Fruit fly (Drosophila melanogaster): ENCODE data around the gene rtet.
A peak's percentile ranks its signal among the peaks of the same experiment; 100 is the strongest.

rtet gene

dm6 chr3R:21065010-21065695, 43.1 kb upstream of the rtet start, which contains the start of gene AnxB9 (continued):
- TF ChIP-seq Lim3 (GFP tag; IDR thresholded peaks at IDR 0.05) (no peak), schlank (tag; optimal IDR thresholded peaks at IDR 0.05) (peak; percentile 39), Mes4 (GFP tag; optimal IDR thresholded peaks at IDR 0.05) (peak; percentile 45), CG6254 (GFP tag; optimal IDR thresholded peaks at IDR 0.05) (no peak), pfk (GFP tag; optimal IDR thresholded peaks at IDR 0.05) (peak; percentile 17), CG34422 (GFP tag; IDR thresholded peaks at IDR 0.05) (peak; percentile 54; the same call in 1 of the 3 replicates), CG33557 (GFP tag; optimal IDR thresholded peaks at IDR 0.05) (peak; percentile 17), PHDP (tag; optimal IDR thresholded peaks at IDR 0.05) (no peak), chn (GFP tag; optimal IDR thresholded peaks at IDR 0.05) (peak; percentile 38), hbn (GFP tag; IDR thresholded peaks at IDR 0.05; ENCODE audit: partially characterized antibody) (no peak; the same call in 1 of the 2 replicates), YL-1 (GFP tag; optimal IDR thresholded peaks at IDR 0.05) (no peak), sqz (GFP tag; optimal IDR thresholded peaks at IDR 0.05) (peak; percentile 33), zfh2 (GFP tag; optimal IDR thresholded peaks at IDR 0.05) (no peak), Dip3 (GFP tag; optimal IDR thresholded peaks at IDR 0.05) (peak; percentile 1), CG3163 (GFP tag; optimal IDR thresholded peaks at IDR 0.05) (peak; percentile 43), kni (GFP tag; optimal IDR thresholded peaks at IDR 0.05) (no peak), ci (GFP tag; IDR thresholded peaks at IDR 0.05) (peak; percentile 77), so (GFP tag; IDR thresholded peaks at IDR 0.05) (0 out of 3 replicates have a peak, but pooled peaks have one; percentile 9), psq (GFP tag; optimal IDR thresholded peaks at IDR 0.05) (no peak), Sry-β (GFP tag; optimal IDR thresholded peaks at IDR 0.05) (no peak), CG11247 (GFP tag; IDR thresholded peaks at IDR 0.05) (peak; percentile 50), CG4854 (GFP tag; optimal IDR thresholded peaks at IDR 0.05) (peak; percentile 17), br (optimal IDR thresholded peaks at IDR 0.05) (no peak), Rfx (GFP tag; IDR thresholded peaks at IDR 0.05) (peak; percentile 60), Drgx (GFP tag; IDR thresholded peaks at IDR 0.05) (no peak), gcm (GFP tag; optimal IDR thresholded peaks at IDR 0.05) (no peak), insv (GFP tag; optimal IDR thresholded peaks at IDR 0.05) (no peak), prd (optimal IDR thresholded peaks at IDR 0.05) (no peak), prd (GFP tag; IDR thresholded peaks at IDR 0.05) (0 out of 3 replicates have a peak, but pooled peaks have one; percentile 11), tap (tag; optimal IDR thresholded peaks at IDR 0.05) (peak; percentile 30), wor (GFP tag; IDR thresholded peaks at IDR 0.05) (no peak), BtbVII (GFP tag; optimal IDR thresholded peaks at IDR 0.05) (peak; percentile 39), tin (GFP tag; optimal IDR thresholded peaks at IDR 0.05) (no peak), CG8478 (optimal IDR thresholded peaks at IDR 0.05) (no peak), salm (tag; optimal IDR thresholded peaks at IDR 0.05) (peak; percentile 20), kah (GFP tag; optimal IDR thresholded peaks at IDR 0.05) (no peak), vnd (GFP tag; IDR thresholded peaks at IDR 0.05; ENCODE audit: partially characterized antibody) (no peak), onecut (GFP tag; IDR thresholded peaks at IDR 0.05) (peak; percentile 60), CG3726 (GFP tag; IDR thresholded peaks at IDR 0.05) (no peak), Bdp1 (GFP tag; optimal IDR thresholded peaks at IDR 0.05) (no peak), CG12744 (GFP tag; optimal IDR thresholded peaks at IDR 0.05) (peak; percentile 32), CG11560 (tag; IDR thresholded peaks at IDR 0.05) (no peak), CG31388 (GFP tag; optimal IDR thresholded peaks at IDR 0.05) (no peak), CG12769 (tag; optimal IDR thresholded peaks at IDR 0.05) (peak; percentile 9), cg (GFP tag; optimal IDR thresholded peaks at IDR 0.05) (no peak), Meics (GFP tag; optimal IDR thresholded peaks at IDR 0.05) (peak; percentile 48), CG2129 (GFP tag; IDR thresholded peaks at IDR 0.05; ENCODE audit: partially characterized antibody) (peak; percentile 9; the same call in 1 of the 2 replicates), NK7.1 (GFP tag; optimal IDR thresholded peaks at IDR 0.05) (peak; percentile 10), exex (tag; optimal IDR thresholded peaks at IDR 0.05) (peak; percentile 26), CG6654 (GFP tag; optimal IDR thresholded peaks at IDR 0.05) (no peak), dmrt99B (tag; optimal IDR thresholded peaks at IDR 0.05) (peak; percentile 7)
